Worm (Caenorhabditis elegans) whole organism, L1 larva: ENCODE results near the gene sre-30.

ENCODE experiments used
- ama-1 ChIP-seq: fragments of 150-350 bp; optimal IDR thresholded peaks from 2 replicates; lab custom pipeline; 2014
- efl-3 ChIP-seq: fragments of 200-800 bp; sonication (Bioruptor generic); optimal IDR thresholded peaks from 2 replicates; lab custom pipeline; 2018; ENCODE audit warnings: mild to moderate bottlenecking, missing genetic modification characterization, missing compliant biosample characterization
- elt-2 ChIP-seq: sonication (generic microtip); optimal IDR thresholded peaks from 2 replicates; lab custom pipeline; 2016; ENCODE audit warnings: missing genetic modification characterization, mild to moderate bottlenecking, inconsistent platforms, missing compliant biosample characterization, missing genetic modification reagents
- fkh-10 ChIP-seq: sonication (generic microtip); optimal IDR thresholded peaks from 2 replicates; lab custom pipeline; 2017; ENCODE audit warnings: missing biosample characterization, missing genetic modification reagents, missing genetic modification characterization
- jun-1 ChIP-seq: fragments of 150-350 bp; optimal IDR thresholded peaks from 2 replicates; lab custom pipeline; 2014; ENCODE audit warnings: missing biosample characterization, missing genetic modification reagents, missing genetic modification characterization
- lin-39 ChIP-seq: fragments of 150-350 bp; optimal IDR thresholded peaks from 2 replicates; lab custom pipeline; 2014; ENCODE audit warnings: missing biosample characterization, missing genetic modification reagents, missing genetic modification characterization
- lir-3 ChIP-seq: sonication (generic microtip); optimal IDR thresholded peaks from 2 replicates; lab custom pipeline; 2016; ENCODE audit warnings: mild to moderate bottlenecking, missing genetic modification characterization, moderate library complexity, missing compliant biosample characterization; ENCODE audit not compliant: poor library complexity
- nhr-28 ChIP-seq: fragments of 150-350 bp; optimal IDR thresholded peaks from 2 replicates; lab custom pipeline; 2014; ENCODE audit warnings: missing biosample characterization, missing genetic modification characterization
- nhr-71 ChIP-seq: sonication (generic microtip); optimal IDR thresholded peaks from 2 replicates; lab custom pipeline; 2016; ENCODE audit warnings: mild to moderate bottlenecking, missing genetic modification characterization, moderate library complexity, missing compliant biosample characterization
- nhr-76 ChIP-seq: sonication (generic microtip); optimal IDR thresholded peaks from 2 replicates; lab custom pipeline; 2017; ENCODE audit warnings: missing biosample characterization, missing genetic modification characterization
- sptf-1 ChIP-seq: fragments of 150-350 bp; optimal IDR thresholded peaks from 2 replicates; lab custom pipeline; 2014; ENCODE audit warnings: missing biosample characterization, missing genetic modification characterization
- tbx-2 ChIP-seq: sonication (generic microtip); optimal IDR thresholded peaks from 2 replicates; lab custom pipeline; 2016; ENCODE audit warnings: missing genetic modification characterization, missing compliant biosample characterization
- xbp-1 ChIP-seq: sonication (generic microtip); optimal IDR thresholded peaks from 2 replicates; lab custom pipeline; 2016; ENCODE audit warnings: missing genetic modification characterization, missing compliant biosample characterization

DNA sequence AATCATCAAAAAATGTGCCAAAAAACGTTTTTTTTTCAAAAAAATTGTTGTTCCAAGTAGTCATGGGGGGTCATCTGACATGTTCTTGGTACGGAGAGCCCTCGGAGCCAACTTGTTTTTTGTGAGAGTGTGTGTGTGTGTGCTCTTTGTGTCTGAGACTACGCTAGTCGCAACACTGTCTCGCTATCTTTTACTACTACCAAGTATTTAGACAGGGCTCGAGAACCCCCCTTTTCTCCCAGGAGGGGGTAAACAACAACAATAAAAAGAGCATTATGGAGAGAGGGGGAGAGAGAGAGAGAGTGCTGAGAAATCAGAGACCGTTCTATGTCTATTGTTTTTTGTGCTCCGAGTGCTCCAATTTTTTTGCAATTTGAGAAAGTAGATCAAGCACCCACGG, 27.5 kb downstream of the sre-30 start:
- TF ChIP-seq jun-1 (no peak), sptf-1 (tag; lab: Kevin White, UChicago) (no peak), lir-3 (no peak), tbx-2 (tag; lab: Kevin White, UChicago) (no peak), nhr-71 (tag; lab: Kevin White, UChicago) (peak; percentile 21), nhr-76 (tag; lab: Kevin White, UChicago) (no peak), efl-3 (GFP tag; lab: Kevin White, UChicago) (no peak), elt-2 (no peak), xbp-1 (tag; lab: Kevin White, UChicago) (no peak), ama-1 (lab: Kevin White, UChicago) (no peak), lin-39 (tag; lab: Kevin White, UChicago) (no peak), fkh-10 (GFP tag; lab: Kevin White, UChicago) (no peak), nhr-28 (tag; lab: Kevin White, UChicago) (no peak)
